Fruit fly (Drosophila melanogaster): ENCODE data around the gene Prp4k.
A peak's percentile ranks its signal among the peaks of the same experiment; 100 is the strongest.

The Prp4k gene

DNA sequence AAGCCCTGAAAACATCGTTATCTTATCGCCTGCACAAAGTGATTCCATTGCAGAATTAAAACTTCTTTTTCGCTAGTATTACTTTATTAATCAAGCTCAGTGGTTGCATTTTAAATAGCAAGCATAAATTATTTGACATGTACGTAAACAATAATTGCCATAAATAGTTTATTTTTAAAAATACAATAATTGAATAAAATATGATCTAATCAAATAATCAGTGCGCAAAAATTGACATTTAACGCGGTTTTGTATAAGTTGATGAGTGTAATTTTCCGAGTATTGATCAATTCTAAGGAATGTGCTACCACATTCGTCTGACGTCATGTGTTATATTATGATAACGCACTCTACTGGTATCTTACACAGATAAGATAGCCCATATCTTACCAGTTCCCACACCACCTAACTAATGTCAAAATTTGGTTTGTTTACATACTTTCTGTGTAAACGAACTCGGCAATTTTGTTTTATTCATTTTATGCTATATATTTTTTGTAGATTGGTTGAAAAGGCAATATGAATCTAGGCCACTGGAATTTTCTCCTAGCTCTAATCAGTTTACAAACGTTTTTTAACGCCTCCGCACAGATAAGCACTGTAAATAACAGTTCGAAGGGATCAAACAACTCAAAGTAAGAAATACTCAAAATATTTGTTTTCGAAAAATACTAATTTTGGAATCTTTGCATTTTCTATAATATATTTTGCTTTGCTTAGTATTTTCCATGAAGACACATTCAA, 36.4 kb upstream of the Prp4k start, which contains the start of gene mthl14:
Gene mthl14, plus strand, starts transcription at position 10 of the 744 bp plus-strand sequence.
- TF ChIP-seq CG7928 (GFP tag; optimal IDR thresholded peaks at IDR 0.05) (peak; percentile 45), CG15601 (tag; optimal IDR thresholded peaks at IDR 0.05) (peak; percentile 50), Pdp1 (GFP tag; optimal IDR thresholded peaks at IDR 0.05) (peak in 1 of 2 experiments; percentile 16), D (optimal IDR thresholded peaks at IDR 0.05) (no peak), D (GFP tag; optimal IDR thresholded peaks at IDR 0.05) (no peak), fd3F (GFP tag; optimal IDR thresholded peaks at IDR 0.05) (no peak), CG12219 (GFP tag; optimal IDR thresholded peaks at IDR 0.05) (no peak), CG3407 (GFP tag; optimal IDR thresholded peaks at IDR 0.05) (no peak), MBD-R2 (GFP tag; IDR thresholded peaks at IDR 0.05) (no peak), Dref (GFP tag; IDR thresholded peaks at IDR 0.05) (no peak), CG8765 (GFP tag; IDR thresholded peaks at IDR 0.05) (no peak), CG6813 (GFP tag; optimal IDR thresholded peaks at IDR 0.05) (no peak), CG10431 (GFP tag; optimal IDR thresholded peaks at IDR 0.05) (peak; percentile 1), C15 (GFP tag; IDR thresholded peaks at IDR 0.05) (no peak), zfh1 (GFP tag; IDR thresholded peaks at IDR 0.05) (no peak), nmo (GFP tag; optimal IDR thresholded peaks at IDR 0.05) (no peak), Six4 (GFP tag; optimal IDR thresholded peaks at IDR 0.05) (no peak), zen (tag; optimal IDR thresholded peaks at IDR 0.05) (no peak), CG17359 (tag; optimal IDR thresholded peaks at IDR 0.05) (peak; percentile 37), CG1529 (GFP tag; optimal IDR thresholded peaks at IDR 0.05) (no peak), pros (GFP tag; optimal IDR thresholded peaks at IDR 0.05) (peak; percentile 31), eve (GFP tag; optimal IDR thresholded peaks at IDR 0.05) (peak in 1 of 2 experiments; percentile 51), CG15479 (GFP tag; optimal IDR thresholded peaks at IDR 0.05) (peak; percentile 37), CG8281 (tag; optimal IDR thresholded peaks at IDR 0.05) (no peak), CG11456 (GFP tag; IDR thresholded peaks at IDR 0.05) (no peak), sd (tag; optimal IDR thresholded peaks at IDR 0.05) (peak; percentile 97), CG33557 (GFP tag; optimal IDR thresholded peaks at IDR 0.05) (peak; percentile 27), zfh2 (GFP tag; optimal IDR thresholded peaks at IDR 0.05) (no peak), CG17385 (GFP tag; optimal IDR thresholded peaks at IDR 0.05) (no peak), CG17912 (GFP tag; optimal IDR thresholded peaks at IDR 0.05) (no peak), Ets97D (GFP tag; optimal IDR thresholded peaks at IDR 0.05) (no peak), CG30431 (GFP tag; optimal IDR thresholded peaks at IDR 0.05) (no peak), lmd (GFP tag; IDR thresholded peaks at IDR 0.05) (no peak), CG14014 (GFP tag; IDR thresholded peaks at IDR 0.05) (no peak), CG9437 (GFP tag; optimal IDR thresholded peaks at IDR 0.05) (no peak), CG17612 (GFP tag; IDR thresholded peaks at IDR 0.05) (no peak), exex (tag; optimal IDR thresholded peaks at IDR 0.05) (peak; percentile 92), CG10209 (GFP tag; optimal IDR thresholded peaks at IDR 0.05) (no peak), pho (GFP tag; optimal IDR thresholded peaks at IDR 0.05) (no peak), CG13287 (GFP tag; IDR thresholded peaks at IDR 0.05; ENCODE audit: partially characterized antibody) (no peak), CG13296 (GFP tag; optimal IDR thresholded peaks at IDR 0.05) (peak; percentile 14), wek (GFP tag; optimal IDR thresholded peaks at IDR 0.05) (no peak), nau (GFP tag; optimal IDR thresholded peaks at IDR 0.05) (no peak), Elba2 (GFP tag; optimal IDR thresholded peaks at IDR 0.05) (no peak), odd (GFP tag; optimal IDR thresholded peaks at IDR 0.05) (peak; percentile 25), CoRest (tag; optimal IDR thresholded peaks at IDR 0.05) (no peak), Antp (GFP tag; optimal IDR thresholded peaks at IDR 0.05) (no peak), CG8944 (GFP tag; optimal IDR thresholded peaks at IDR 0.05) (no peak), CG16815 (GFP tag; optimal IDR thresholded peaks at IDR 0.05) (no peak), CG18619 (GFP tag; optimal IDR thresholded peaks at IDR 0.05) (no peak)

Measured in whole organism, embryonic.